Fruit fly (Drosophila melanogaster) whole organism, prepupa: ENCODE results near the gene Hf.

Source experiments
- Blimp-1 ChIP-seq: fragments of 200-800 bp; sonication (Bioruptor generic); optimal IDR thresholded peaks from 3 replicates; lab custom pipeline; 2017; ENCODE audit warnings: missing biosample characterization, missing genetic modification characterization, mild to moderate bottlenecking, moderate library complexity, missing genetic modification reagents
- CG11294 ChIP-seq: fragments of 200-800 bp; sonication (Bioruptor generic); IDR thresholded peaks from 2 replicates; pipeline ENCODE4 v1.3.6; 2022; ENCODE audit warnings: missing biosample characterization, missing genetic modification characterization
- CG11762 ChIP-seq: fragments of 200-800 bp; sonication (Bioruptor generic); optimal IDR thresholded peaks from 3 replicates; lab custom pipeline; 2016; ENCODE audit warnings: missing biosample characterization, missing genetic modification characterization; ENCODE audit not compliant: insufficient read depth
- CG11902 ChIP-seq: fragments of 200-800 bp; sonication (Bioruptor generic); optimal IDR thresholded peaks from 3 replicates; lab custom pipeline; 2016; ENCODE audit warnings: missing biosample characterization, missing genetic modification characterization
- CG15336 ChIP-seq: fragments of 200-800 bp; sonication (Bioruptor generic); IDR thresholded peaks from 2 replicates; pipeline ENCODE4 v1.3.6; 2022; ENCODE audit warnings: missing biosample characterization, missing genetic modification characterization
- CG1621 ChIP-seq: fragments of 200-800 bp; sonication (Bioruptor generic); optimal IDR thresholded peaks from 3 replicates; lab custom pipeline; 2018; ENCODE audit warnings: missing biosample characterization, mild to moderate bottlenecking, missing genetic modification characterization
- CG16779 ChIP-seq: fragments of 200-800 bp; sonication (Bioruptor generic); optimal IDR thresholded peaks from 3 replicates; lab custom pipeline; 2017; ENCODE audit warnings: missing biosample characterization, mild to moderate bottlenecking, missing genetic modification characterization
- CG3032 ChIP-seq: fragments of 200-800 bp; optimal IDR thresholded peaks from 2 replicates; lab custom pipeline; 2019; ENCODE audit warnings: missing biosample characterization, mild to moderate bottlenecking, missing genetic modification characterization, moderate library complexity
- CG34406 ChIP-seq: fragments of 200-800 bp; sonication (Bioruptor generic); optimal IDR thresholded peaks from 3 replicates; lab custom pipeline; 2016; ENCODE audit warnings: missing biosample characterization, missing genetic modification characterization
- CG3919 ChIP-seq: fragments of 200-800 bp; sonication (Bioruptor generic); optimal IDR thresholded peaks from 3 replicates; lab custom pipeline; 2016; ENCODE audit warnings: missing biosample characterization, missing genetic modification characterization
- CG6163 ChIP-seq: fragments of 200-800 bp; sonication (Bioruptor generic); IDR thresholded peaks from 3 replicates; pipeline ENCODE4 v1.3.6; 2022; ENCODE audit warnings: missing biosample characterization, missing genetic modification characterization
- CG6276 ChIP-seq: fragments of 200-800 bp; sonication (Bioruptor generic); optimal IDR thresholded peaks from 2 replicates; lab custom pipeline; 2017; ENCODE audit warnings: missing biosample characterization, mild to moderate bottlenecking, missing genetic modification characterization
- CG6808 ChIP-seq: fragments of 200-800 bp; sonication (Bioruptor generic); optimal IDR thresholded peaks from 3 replicates; lab custom pipeline; 2017; ENCODE audit warnings: missing biosample characterization, missing genetic modification characterization, mild to moderate bottlenecking, moderate library complexity, missing genetic modification reagents
- CG6854 ChIP-seq: fragments of 200-800 bp; sonication (Bioruptor generic); optimal IDR thresholded peaks from 2 replicates; lab custom pipeline; 2017; ENCODE audit warnings: missing biosample characterization, mild to moderate bottlenecking, missing genetic modification characterization
- CG7368 ChIP-seq: fragments of 200-800 bp; sonication (Bioruptor generic); optimal IDR thresholded peaks from 3 replicates; lab custom pipeline; 2016; ENCODE audit warnings: missing biosample characterization, missing genetic modification characterization
- CG8319 ChIP-seq: fragments of 200-800 bp; sonication (Bioruptor generic); optimal IDR thresholded peaks from 3 replicates; lab custom pipeline; 2016; ENCODE audit warnings: missing biosample characterization, missing genetic modification characterization
- CG8632 ChIP-seq: fragments of 200-800 bp; sonication (Bioruptor generic); optimal IDR thresholded peaks from 3 replicates; lab custom pipeline; 2016; ENCODE audit warnings: missing biosample characterization, missing genetic modification characterization
- CG9139 ChIP-seq: fragments of 200-800 bp; sonication (Bioruptor generic); optimal IDR thresholded peaks from 3 replicates; lab custom pipeline; 2017; ENCODE audit warnings: missing biosample characterization, mild to moderate bottlenecking, missing genetic modification characterization
- Eip78C ChIP-seq: fragments of 200-800 bp; sonication (Bioruptor generic); peaks from one replicate; lab custom pipeline; 2016; ENCODE audit warnings: missing biosample characterization, missing genetic modification characterization
- Eip93F ChIP-seq: fragments of 200-800 bp; sonication (Bioruptor generic); optimal IDR thresholded peaks from 2 replicates; lab custom pipeline; 2016; ENCODE audit warnings: missing biosample characterization, mild to moderate bottlenecking, missing genetic modification characterization
- Ets21C ChIP-seq: fragments of 200-800 bp; sonication (Bioruptor generic); optimal IDR thresholded peaks from 3 replicates; lab custom pipeline; 2016; ENCODE audit warnings: missing biosample characterization, missing genetic modification characterization
- Ets96B ChIP-seq: fragments of 200-800 bp; optimal IDR thresholded peaks from 2 replicates; lab custom pipeline; 2019; ENCODE audit warnings: missing biosample characterization, mild to moderate bottlenecking, missing genetic modification characterization, moderate library complexity
- Gug ChIP-seq: fragments of 200-800 bp; sonication (Bioruptor generic); IDR thresholded peaks from 2 replicates; pipeline ENCODE4 v1.3.6; 2022; ENCODE audit warnings: missing biosample characterization, missing genetic modification characterization
- Hr38 ChIP-seq: sonication (Bioruptor generic); optimal IDR thresholded peaks from 2 replicates; lab custom pipeline; 2016; ENCODE audit warnings: missing biosample characterization, missing genetic modification characterization
- Hr39 ChIP-seq: fragments of 200-800 bp; sonication (Bioruptor generic); optimal IDR thresholded peaks from 2 replicates; lab custom pipeline; 2016; ENCODE audit warnings: missing biosample characterization, missing genetic modification characterization
- Hr4 ChIP-seq: fragments of 200-800 bp; sonication (Bioruptor generic); optimal IDR thresholded peaks from 3 replicates; lab custom pipeline; 2016; ENCODE audit warnings: missing biosample characterization, missing genetic modification characterization
- Met ChIP-seq: fragments of 200-800 bp; sonication (Bioruptor generic); optimal IDR thresholded peaks from 3 replicates; lab custom pipeline; 2016; ENCODE audit warnings: missing biosample characterization, missing genetic modification characterization
- OdsH ChIP-seq: fragments of 200-800 bp; sonication (Bioruptor generic); optimal IDR thresholded peaks from 3 replicates; lab custom pipeline; 2016; ENCODE audit warnings: missing biosample characterization, missing genetic modification characterization
- Sox102F ChIP-seq: fragments of 200-800 bp; sonication (Bioruptor generic); optimal IDR thresholded peaks from 2 replicates; lab custom pipeline; 2016; ENCODE audit warnings: missing biosample characterization, mild to moderate bottlenecking, missing genetic modification characterization
- Sox14 ChIP-seq: fragments of 200-800 bp; sonication (Bioruptor generic); optimal IDR thresholded peaks from 3 replicates; lab custom pipeline; 2016; ENCODE audit warnings: missing biosample characterization, missing genetic modification characterization
- Sox15 ChIP-seq: fragments of 200-800 bp; sonication (Bioruptor generic); optimal IDR thresholded peaks from 3 replicates; lab custom pipeline; 2016; ENCODE audit warnings: missing biosample characterization, missing genetic modification characterization
- achi ChIP-seq: fragments of 200-800 bp; sonication (Bioruptor generic); optimal IDR thresholded peaks from 3 replicates; lab custom pipeline; 2016; ENCODE audit warnings: missing biosample characterization, missing genetic modification characterization
- acj6 ChIP-seq: fragments of 200-800 bp; sonication (Bioruptor generic); optimal IDR thresholded peaks from 3 replicates; lab custom pipeline; 2016; ENCODE audit warnings: missing biosample characterization, missing genetic modification characterization
- cyc ChIP-seq: fragments of 200-800 bp; sonication (Bioruptor generic); optimal IDR thresholded peaks from 3 replicates; lab custom pipeline; 2016; ENCODE audit warnings: missing biosample characterization, missing genetic modification characterization
- dsx ChIP-seq: fragments of 200-800 bp; optimal IDR thresholded peaks from 3 replicates; lab custom pipeline; 2019; ENCODE audit warnings: missing biosample characterization, mild to moderate bottlenecking, missing genetic modification characterization, moderate library complexity; ENCODE audit not compliant: poor library complexity, severe bottlenecking
- eg ChIP-seq: fragments of 200-800 bp; sonication (Bioruptor generic); IDR thresholded peaks from 3 replicates; pipeline ENCODE4 v1.3.6; 2022; ENCODE audit warnings: missing biosample characterization, missing genetic modification characterization
- fd59A ChIP-seq: fragments of 200-800 bp; sonication (Bioruptor generic); optimal IDR thresholded peaks from 2 replicates; lab custom pipeline; 2017; ENCODE audit warnings: missing biosample characterization, mild to moderate bottlenecking, missing genetic modification characterization, missing genetic modification reagents
- fd85E ChIP-seq: fragments of 200-800 bp; sonication (Bioruptor generic); optimal IDR thresholded peaks from 3 replicates; lab custom pipeline; 2016; ENCODE audit warnings: missing biosample characterization, missing genetic modification characterization
- fkh ChIP-seq: fragments of 200-800 bp; sonication (Bioruptor generic); optimal IDR thresholded peaks from 3 replicates; lab custom pipeline; 2017; ENCODE audit warnings: missing biosample characterization, mild to moderate bottlenecking, missing genetic modification characterization, moderate library complexity
- lz ChIP-seq: fragments of 200-800 bp; sonication (Bioruptor generic); optimal IDR thresholded peaks from 3 replicates; lab custom pipeline; 2016; ENCODE audit warnings: missing biosample characterization, missing genetic modification characterization
- net ChIP-seq: fragments of 200-800 bp; sonication (Bioruptor generic); optimal IDR thresholded peaks from 3 replicates; lab custom pipeline; 2016; ENCODE audit warnings: missing biosample characterization, missing genetic modification characterization
- pdm3 ChIP-seq: fragments of 200-800 bp; sonication (Bioruptor generic); optimal IDR thresholded peaks from 3 replicates; lab custom pipeline; 2016; ENCODE audit warnings: missing biosample characterization, missing genetic modification characterization
- spab ChIP-seq: fragments of 200-800 bp; sonication (Bioruptor generic); optimal IDR thresholded peaks from 2 replicates; lab custom pipeline; 2017; ENCODE audit warnings: missing biosample characterization, mild to moderate bottlenecking, missing genetic modification characterization, missing genetic modification reagents
- ss ChIP-seq, 2 experiments: fragments of 200-800 bp; sonication (Bioruptor generic); optimal IDR thresholded peaks; 2 replicates in 1 of 2; 3 replicates in 1 of 2; lab custom pipeline; 2017 to 2018; ENCODE audit warnings: mild to moderate bottlenecking in 2 of 2, missing biosample characterization in 2 of 2, missing genetic modification characterization in 2 of 2, moderate library complexity in 1 of 2
- svp ChIP-seq: fragments of 200-800 bp; sonication (Bioruptor generic); peaks from one replicate; lab custom pipeline; 2016; ENCODE audit warnings: missing biosample characterization, missing genetic modification characterization
- topi ChIP-seq: fragments of 200-800 bp; sonication (Bioruptor generic); optimal IDR thresholded peaks from 3 replicates; lab custom pipeline; 2016; ENCODE audit warnings: missing biosample characterization, missing genetic modification characterization
- vri ChIP-seq: fragments of 200-800 bp; sonication (Bioruptor generic); optimal IDR thresholded peaks from 3 replicates; lab custom pipeline; 2016; ENCODE audit warnings: missing biosample characterization, mild to moderate bottlenecking, missing genetic modification characterization

Hf gene

DNA sequence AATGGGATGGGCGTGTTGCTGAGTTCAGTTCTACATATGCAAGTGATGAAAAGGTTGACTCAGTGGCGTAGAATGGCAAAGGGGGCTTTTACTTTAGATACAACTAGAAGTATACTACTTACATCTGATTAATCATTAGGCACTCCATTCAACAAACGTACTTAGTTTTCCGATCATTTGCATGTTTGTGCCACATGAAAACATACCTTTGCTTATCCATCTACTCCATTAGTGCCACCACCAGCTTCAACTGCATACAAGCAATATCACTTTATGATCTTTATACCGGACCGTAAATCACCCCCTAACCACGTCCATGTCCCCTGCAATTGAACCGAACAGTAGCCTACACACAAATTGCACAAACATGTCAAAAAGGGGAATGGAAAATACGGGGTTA lies 31.4 kb downstream of the Hf start (continued):
- peak; percentile 16 for TF ChIP-seq CG8319 (GFP tag; lab: Kevin White, UChicago)
- peak; percentile 61 for TF ChIP-seq CG6808 (GFP tag; lab: Kevin White, UChicago)
- TF ChIP-seq OdsH (GFP tag; lab: Kevin White, UChicago), result peak; percentile 43
- peak; percentile 32 for TF ChIP-seq Hr39 (GFP tag; lab: Kevin White, UChicago)
- peak; percentile 26 for TF ChIP-seq Sox14 (GFP tag; lab: Kevin White, UChicago)

- peak; percentile 17 for TF ChIP-seq achi (GFP tag; lab: Kevin White, UChicago)
- TF ChIP-seq CG15336 (GFP tag; lab: Robert Waterston, UW), result peak; percentile 48; the same call in 1 of the 2 replicates
- TF ChIP-seq fd59A, result no peak
- TF ChIP-seq pdm3, result no peak
- TF ChIP-seq Ets21C, result no peak
- TF ChIP-seq Hr38, result no peak
- no peak for TF ChIP-seq Sox15
- TF ChIP-seq CG3032 (tag; lab: Kevin White, UChicago), result peak; percentile 88
- TF ChIP-seq Met (GFP tag; lab: Kevin White, UChicago), result no peak
- peak; percentile 24 for TF ChIP-seq CG16779 (tag; lab: Kevin White, UChicago)
- TF ChIP-seq lz (GFP tag; lab: Kevin White, UChicago), result no peak
- TF ChIP-seq CG6854 (GFP tag; lab: Kevin White, UChicago), result peak; percentile 64
- TF ChIP-seq CG6276, result no peak
- no peak for TF ChIP-seq Hr39 (GFP tag; lab: Kevin White, UChicago)
- TF ChIP-seq topi (GFP tag; lab: Kevin White, UChicago), result no peak
- no peak for TF ChIP-seq CG8632
- peak; percentile 18 for TF ChIP-seq CG6808 (GFP tag; lab: Kevin White, UChicago)
- peak; percentile 59 for TF ChIP-seq Eip78C
- no peak for TF ChIP-seq cyc (GFP tag; lab: Kevin White, UChicago)
- TF ChIP-seq CG3919, result peak; percentile 8
- peak; percentile 89 for TF ChIP-seq svp (GFP tag; lab: Kevin White, UChicago)
- no peak for TF ChIP-seq CG11762 (GFP tag; lab: Kevin White, UChicago)
- peak; percentile 3 for TF ChIP-seq Sox14 (GFP tag; lab: Kevin White, UChicago)
- no peak for TF ChIP-seq CG11902 (GFP tag; lab: Kevin White, UChicago)
- peak; percentile 8 for TF ChIP-seq CG34406 (GFP tag; lab: Kevin White, UChicago)
- peak; percentile 80 for TF ChIP-seq fkh (GFP tag; lab: Kevin White, UChicago)
- TF ChIP-seq dsx (GFP tag; lab: Kevin White, UChicago), result peak; percentile 44
- peak; percentile 61; the same call in 1 of the 3 replicates for TF ChIP-seq eg (GFP tag; lab: Robert Waterston, UW)
- TF ChIP-seq OdsH (GFP tag; lab: Kevin White, UChicago), result no peak
- peak; percentile 45 for TF ChIP-seq vri (GFP tag; lab: Kevin White, UChicago)
- no peak for TF ChIP-seq spab (GFP tag; lab: Kevin White, UChicago)
- TF ChIP-seq ss (GFP tag; optimal IDR thresholded peaks at IDR 0.05; lab: Kevin White, UChicago), result peak; percentile 48 to 74
- peak; percentile 38 for TF ChIP-seq net (GFP tag; lab: Kevin White, UChicago)
- peak; percentile 62 for TF ChIP-seq CG1621 (tag; lab: Kevin White, UChicago)
- TF ChIP-seq CG8319 (GFP tag; lab: Kevin White, UChicago), result no peak
- TF ChIP-seq Hr4, result no peak
- TF ChIP-seq CG9139, result peak; percentile 46
- no peak for TF ChIP-seq Sox102F (GFP tag; lab: Kevin White, UChicago)
- no peak for TF ChIP-seq CG11294 (GFP tag; lab: Robert Waterston, UW)
- no peak for TF ChIP-seq Eip93F (GFP tag; lab: Kevin White, UChicago)
- no peak for TF ChIP-seq Blimp-1 (GFP tag; lab: Kevin White, UChicago)
- no peak for TF ChIP-seq Gug (GFP tag; lab: Robert Waterston, UW)
- peak; percentile 4 for TF ChIP-seq CG7368 (GFP tag; lab: Kevin White, UChicago)
- peak; percentile 19 for TF ChIP-seq Ets96B (tag; lab: Kevin White, UChicago)
- no peak for TF ChIP-seq acj6
- TF ChIP-seq CG6163 (GFP tag; lab: Robert Waterston, UW), result peak; percentile 66; the same call in 2 of the 3 replicates
- TF ChIP-seq fd85E (GFP tag; lab: Kevin White, UChicago), result no peak
These were observed 32.2 kb downstream of the Hf start for dm6 chr2L:19935085-19935846.
